Worm (Caenorhabditis elegans): ENCODE data around the gene sdz-10.

sdz-10 gene

ce11 chrII:2725561-2725960 is 46.5 kb downstream of the sdz-10 start, which contains the start of the genes T05A8.11 and nep-2:
Gene T05A8.11, minus strand, starts transcription at chrII:2725661.
Gene nep-2, minus strand, starts transcription at chrII:2725752.
- TF ChIP-seq unc-55 (GFP tag; optimal IDR thresholded peaks at IDR 0.05) (no peak), hlh-13 (GFP tag; optimal IDR thresholded peaks at IDR 0.05) (no peak), hlh-15 (tag; optimal IDR thresholded peaks at IDR 0.05) (no peak), Y22D7AL.16 (tag; optimal IDR thresholded peaks at IDR 0.05) (no peak), mec-3 (tag; optimal IDR thresholded peaks at IDR 0.05; ENCODE audit: borderline replicate concordance) (no peak), pha-2 (tag; optimal IDR thresholded peaks at IDR 0.05) (no peak), ceh-9 (tag; optimal IDR thresholded peaks at IDR 0.05) (no peak), hlh-30 (tag; optimal IDR thresholded peaks at IDR 0.05; ENCODE audit: insufficient read depth) (no peak), dve-1 (tag; optimal IDR thresholded peaks at IDR 0.05) (no peak), lin-11 (tag; optimal IDR thresholded peaks at IDR 0.05) (no peak)

DNA sequence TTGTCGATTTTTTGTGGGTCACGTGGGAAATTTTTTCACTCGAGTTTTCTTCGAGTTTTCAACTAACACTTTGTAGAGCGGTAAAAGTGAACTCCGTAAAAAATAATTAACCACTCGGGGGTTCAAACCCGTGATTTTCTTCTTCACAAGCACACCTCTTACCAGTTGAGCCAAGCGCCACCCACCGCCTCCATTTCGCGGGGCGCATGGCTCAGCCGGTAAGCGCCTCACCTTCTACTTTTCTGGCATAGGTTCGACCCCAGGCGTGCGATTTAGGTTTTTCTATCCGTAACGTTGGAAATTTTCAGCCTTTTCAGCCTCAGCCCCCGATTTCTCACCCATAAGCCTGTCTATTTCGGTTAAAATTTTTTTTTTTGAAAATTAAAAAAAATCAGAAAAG is 50.1 kb downstream of the sdz-10 start:
- TF ChIP-seq tbx-2 (tag; optimal IDR thresholded peaks at IDR 0.05): no peak
- TF ChIP-seq ceh-30 (tag; optimal IDR thresholded peaks at IDR 0.05): no peak
- TF ChIP-seq pha-2 (tag; optimal IDR thresholded peaks at IDR 0.05): no peak
- TF ChIP-seq sdc-2 (tag; optimal IDR thresholded peaks at IDR 0.05): no peak
- TF ChIP-seq ceh-34 (tag; optimal IDR thresholded peaks at IDR 0.05): no peak
- TF ChIP-seq fkh-10 (GFP tag; optimal IDR thresholded peaks at IDR 0.05): no peak
- TF ChIP-seq rnt-1 (tag; optimal IDR thresholded peaks at IDR 0.05): no peak
- no peak for TF ChIP-seq ceh-18 (tag; optimal IDR thresholded peaks at IDR 0.05)
- no peak for TF ChIP-seq pha-4 (tag; optimal IDR thresholded peaks at IDR 0.05)
- TF ChIP-seq elt-4 (tag; optimal IDR thresholded peaks at IDR 0.05): no peak
- TF ChIP-seq ama-1 (optimal IDR thresholded peaks at IDR 0.05): no peak
- TF ChIP-seq unc-55 (GFP tag; optimal IDR thresholded peaks at IDR 0.05): no peak
- TF ChIP-seq ceh-19 (GFP tag; optimal IDR thresholded peaks at IDR 0.05): no peak
- TF ChIP-seq hlh-8 (tag; optimal IDR thresholded peaks at IDR 0.05): no peak
- no peak for TF ChIP-seq pag-3 (tag; optimal IDR thresholded peaks at IDR 0.05; ENCODE audit: borderline replicate concordance)
- no peak for TF ChIP-seq hlh-15 (tag; optimal IDR thresholded peaks at IDR 0.05)
- no peak for TF ChIP-seq unc-3 (GFP tag; conservative IDR thresholded peaks at IDR 0.05)
- no peak for TF ChIP-seq unc-3 (tag; optimal IDR thresholded peaks at IDR 0.05)
- no peak for TF ChIP-seq hlh-30 (tag; optimal IDR thresholded peaks at IDR 0.05; ENCODE audit: insufficient read depth)

Data from whole organism, late embryonic.